Worm (Caenorhabditis elegans): Measurements from ENCODE around the gene flp-6.

DNA sequence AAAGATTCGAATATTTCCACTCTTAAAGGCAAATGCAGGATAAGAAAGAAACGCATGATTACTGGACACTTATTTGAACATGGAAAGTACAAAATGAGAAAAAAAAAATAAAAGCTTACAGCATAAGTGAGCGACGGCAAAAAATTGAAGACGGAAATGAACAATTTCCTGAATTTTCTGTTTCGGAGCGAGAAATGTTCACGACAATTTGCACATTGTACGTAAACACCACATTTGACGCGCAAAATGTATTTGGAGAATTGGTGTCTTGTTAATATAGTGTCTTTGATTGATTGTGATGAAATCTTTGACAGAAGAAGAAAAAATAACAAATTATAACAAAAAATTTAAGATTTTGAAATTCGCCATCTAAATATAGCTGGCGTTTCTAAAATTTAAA, 46.2 kb upstream of the flp-6 start, which contains the start of gene F36D4.5:
- TF ChIP-seq him-1 (tag; optimal IDR thresholded peaks at IDR 0.05) (no peak), dao-5 (tag; optimal IDR thresholded peaks at IDR 0.05) (no peak)

Measured in whole organism, L4/young adult.